Worm (Caenorhabditis elegans) whole organism, early embryonic: ENCODE results near the gene srg-10.

Experiments used
- B0310.2 ChIP-seq: sonication (generic microtip); optimal IDR thresholded peaks from 2 replicates; lab custom pipeline; 2016; ENCODE audit warnings: mild to moderate bottlenecking, missing genetic modification characterization, missing compliant biosample characterization
- F13C5.2 ChIP-seq: sonication (generic microtip); optimal IDR thresholded peaks from 2 replicates; lab custom pipeline; 2017; ENCODE audit warnings: mild to moderate bottlenecking, missing genetic modification characterization, inconsistent platforms, missing compliant biosample characterization
- aly-1 ChIP-seq: sonication (generic microtip); optimal IDR thresholded peaks from 2 replicates; lab custom pipeline; 2016; ENCODE audit warnings: missing genetic modification characterization, missing compliant biosample characterization
- ama-1 ChIP-seq: fragments of 150-350 bp; optimal IDR thresholded peaks from 2 replicates; lab custom pipeline; 2014
- ceh-13 ChIP-seq: fragments of 200-800 bp; sonication (Bioruptor generic); optimal IDR thresholded peaks from 2 replicates; lab custom pipeline; 2018; ENCODE audit warnings: mild to moderate bottlenecking, missing genetic modification characterization, missing compliant biosample characterization
- ceh-36 ChIP-seq: sonication (generic microtip); optimal IDR thresholded peaks from 2 replicates; lab custom pipeline; 2016; ENCODE audit warnings: missing genetic modification characterization, inconsistent platforms, missing compliant biosample characterization
- ets-7 ChIP-seq: sonication (generic microtip); optimal IDR thresholded peaks from 2 replicates; lab custom pipeline; 2016; ENCODE audit warnings: missing genotype, missing genetic modification characterization, missing compliant biosample characterization
- flt-1 ChIP-seq: fragments of 200-800 bp; sonication (Bioruptor generic); IDR thresholded peaks from 2 replicates; pipeline ENCODE4 v1.3.6; 2022; ENCODE audit warnings: missing genetic modification characterization, missing compliant biosample characterization
- hmbx-1 ChIP-seq: sonication (generic microtip); optimal IDR thresholded peaks from 2 replicates; lab custom pipeline; 2016; ENCODE audit warnings: mild to moderate bottlenecking, missing genetic modification characterization, missing compliant biosample characterization
- hmg-4 ChIP-seq: fragments of 200-800 bp; sonication (Bioruptor generic); optimal IDR thresholded peaks from 2 replicates; lab custom pipeline; 2018; ENCODE audit warnings: mild to moderate bottlenecking, missing genetic modification characterization, missing compliant biosample characterization
- hnd-1 ChIP-seq: sonication (generic microtip); optimal IDR thresholded peaks from 2 replicates; lab custom pipeline; 2016; ENCODE audit warnings: missing genetic modification characterization, missing compliant biosample characterization
- pes-1 ChIP-seq: fragments of 200-800 bp; sonication (Bioruptor generic); IDR thresholded peaks from 2 replicates; pipeline ENCODE4 v1.3.6; 2022; ENCODE audit warnings: missing genetic modification reagents, missing genetic modification characterization, missing compliant biosample characterization
- scrt-1 ChIP-seq: fragments of 200-800 bp; sonication (Bioruptor generic); IDR thresholded peaks from 2 replicates; pipeline ENCODE4 v1.3.6; 2022; ENCODE audit warnings: missing genetic modification characterization, missing compliant biosample characterization
- sea-1 ChIP-seq: fragments of 200-800 bp; sonication (Bioruptor generic); conservative IDR thresholded peaks from 2 replicates; pipeline ENCODE4 v1.3.6; 2022; ENCODE audit warnings: missing genetic modification characterization, missing compliant biosample characterization
- tbx-11 ChIP-seq: fragments of 200-800 bp; sonication (Bioruptor generic); IDR thresholded peaks from 2 replicates; pipeline ENCODE4 v1.3.6; 2022; ENCODE audit warnings: missing genetic modification characterization, missing compliant biosample characterization
- tbx-37 ChIP-seq: fragments of 200-800 bp; sonication (Bioruptor generic); conservative IDR thresholded peaks from 2 replicates; pipeline ENCODE4 v1.3.6; 2022; ENCODE audit warnings: missing genetic modification reagents, missing genetic modification characterization, missing compliant biosample characterization
- tra-4 ChIP-seq: sonication (generic microtip); optimal IDR thresholded peaks from 2 replicates; lab custom pipeline; 2017; ENCODE audit warnings: missing genetic modification characterization, missing compliant biosample characterization

srg-10 gene

ce11 chrIII:4659426-4659825 lies 18.1 kb upstream of the srg-10 start:
- TF ChIP-seq aly-1 (tag; lab: Kevin White, UChicago) (no peak), hmg-4 (no peak), B0310.2 (tag; lab: Kevin White, UChicago) (no peak), flt-1 (GFP tag; lab: Robert Waterston, UW) (no peak), hnd-1 (tag; lab: Kevin White, UChicago) (no peak), F13C5.2 (no peak), tra-4 (tag; lab: Kevin White, UChicago) (no peak), ama-1 (no peak), ceh-13 (GFP tag; lab: Kevin White, UChicago) (no peak), hmbx-1 (tag; lab: Kevin White, UChicago) (no peak), pes-1 (GFP tag; lab: Robert Waterston, UW) (no peak), scrt-1 (GFP tag; lab: Robert Waterston, UW) (no peak), ets-7 (no peak), tbx-11 (no peak)

DNA sequence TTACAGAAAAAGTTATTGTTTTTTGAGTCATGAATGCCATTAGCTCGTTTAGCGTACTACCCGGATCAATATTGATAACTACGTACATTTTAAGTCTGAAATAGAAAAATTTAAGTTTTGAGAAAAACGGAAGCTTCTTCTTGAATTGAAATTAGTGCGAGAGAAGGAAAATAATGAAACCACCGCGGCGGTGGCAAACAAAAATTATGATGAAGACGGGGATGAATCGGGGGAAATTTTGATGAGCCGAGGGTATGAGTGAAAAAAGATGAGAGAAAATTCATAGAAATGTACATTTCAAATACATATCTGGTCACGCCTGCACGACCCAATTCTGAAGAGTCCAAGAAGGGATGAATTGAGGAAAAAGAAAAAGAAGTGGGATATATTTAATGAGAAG lies 12.3 kb upstream of the srg-10 start, which contains the start of gene T23F11.4:
T23F11.4 (minus strand) TSS at position 101 of the 400 bp plus-strand sequence.
- TF ChIP-seq tra-4 (tag; lab: Kevin White, UChicago) (no peak), B0310.2 (tag; lab: Kevin White, UChicago) (no peak), tbx-37 (GFP tag; lab: Robert Waterston, UW) (no peak)

DNA sequence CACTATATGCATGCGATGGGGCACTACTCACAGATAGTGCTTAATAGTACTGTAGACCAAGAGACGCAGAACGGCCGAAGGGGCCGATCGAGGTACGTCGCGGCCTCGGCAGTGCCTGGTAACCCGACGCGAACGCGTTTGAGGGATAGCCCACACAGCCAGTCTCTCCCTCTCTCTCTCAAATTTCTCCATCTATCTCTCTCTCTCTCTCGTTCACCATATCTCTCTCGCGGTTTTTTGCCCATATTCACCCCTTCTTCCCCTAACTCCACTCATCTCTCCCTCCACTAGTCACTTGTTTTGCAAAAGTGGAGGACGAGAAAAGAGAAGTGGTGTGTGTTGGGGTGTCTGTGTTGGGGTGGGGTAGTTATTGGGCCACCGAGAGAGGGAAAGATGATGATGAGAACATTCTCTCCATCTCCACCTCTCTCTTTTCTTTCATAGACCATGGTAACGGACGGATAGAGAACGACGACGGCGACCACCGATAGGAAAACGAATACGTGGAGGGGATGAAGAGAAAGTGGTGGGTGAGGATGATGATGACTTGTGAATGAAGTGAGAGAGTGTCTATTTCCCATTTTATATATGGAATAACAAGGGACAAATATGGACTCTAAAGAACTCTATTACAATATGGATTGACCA lies 10.7 kb upstream of the srg-10 start:
- TF ChIP-seq ets-7 (no peak), hnd-1 (tag; lab: Kevin White, UChicago) (no peak), ceh-36 (tag; lab: Kevin White, UChicago) (peak; percentile 7), hmbx-1 (tag; lab: Kevin White, UChicago) (no peak), tbx-11 (no peak), ama-1 (no peak), tra-4 (tag; lab: Kevin White, UChicago) (no peak), scrt-1 (GFP tag; lab: Robert Waterston, UW) (no peak), tbx-37 (GFP tag; lab: Robert Waterston, UW) (no peak), hmg-4 (peak; percentile 87), pes-1 (GFP tag; lab: Robert Waterston, UW) (no peak), flt-1 (GFP tag; lab: Robert Waterston, UW) (no peak), aly-1 (tag; lab: Kevin White, UChicago) (peak; percentile 67), ceh-13 (GFP tag; lab: Kevin White, UChicago) (no peak), sea-1 (GFP tag; lab: Robert Waterston, UW) (0 out of 2 replicates have a peak, but pooled peaks have one; percentile 23), F13C5.2 (peak; percentile 83), B0310.2 (tag; lab: Kevin White, UChicago) (no peak)

DNA sequence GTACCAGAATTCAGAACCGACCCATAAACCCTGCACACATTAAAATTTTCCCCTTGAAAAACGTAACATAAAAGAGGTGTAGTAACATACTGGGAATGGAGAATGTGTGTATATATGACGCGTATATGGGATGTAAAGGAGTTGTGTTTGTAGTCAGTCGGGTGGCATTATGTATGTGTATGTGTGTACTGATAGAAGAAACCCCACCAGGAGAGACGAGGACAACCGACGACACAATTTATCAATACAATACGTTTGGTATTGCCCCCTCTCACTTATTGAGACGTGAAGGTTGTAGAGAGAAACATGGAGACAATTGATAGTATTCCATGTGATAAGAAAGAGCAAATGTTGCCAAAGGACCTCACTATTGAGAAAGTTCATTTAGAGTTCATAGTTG lies 9.5 kb upstream of the srg-10 start:
- TF ChIP-seq F13C5.2 (no peak), scrt-1 (GFP tag; lab: Robert Waterston, UW) (no peak), ceh-36 (tag; lab: Kevin White, UChicago) (no peak), flt-1 (GFP tag; lab: Robert Waterston, UW) (no peak), sea-1 (GFP tag; lab: Robert Waterston, UW) (no peak), ets-7 (no peak), B0310.2 (tag; lab: Kevin White, UChicago) (no peak), pes-1 (GFP tag; lab: Robert Waterston, UW) (no peak), aly-1 (tag; lab: Kevin White, UChicago) (no peak), tbx-37 (GFP tag; lab: Robert Waterston, UW) (no peak), tra-4 (tag; lab: Kevin White, UChicago) (no peak), ceh-13 (GFP tag; lab: Kevin White, UChicago) (no peak), tbx-11 (no peak), ama-1 (no peak), hmbx-1 (tag; lab: Kevin White, UChicago) (no peak), hmg-4 (no peak), hnd-1 (tag; lab: Kevin White, UChicago) (no peak)

- TF ChIP-seq ceh-36 (tag; lab: Kevin White, UChicago) (no peak), sea-1 (GFP tag; lab: Robert Waterston, UW) (no peak), scrt-1 (GFP tag; lab: Robert Waterston, UW) (no peak), ets-7 (no peak), ama-1 (no peak), pes-1 (GFP tag; lab: Robert Waterston, UW) (no peak), aly-1 (tag; lab: Kevin White, UChicago) (no peak), hnd-1 (tag; lab: Kevin White, UChicago) (no peak), tbx-11 (no peak), hmbx-1 (tag; lab: Kevin White, UChicago) (no peak), tra-4 (tag; lab: Kevin White, UChicago) (no peak), tbx-37 (GFP tag; lab: Robert Waterston, UW) (no peak), hmg-4 (no peak), ceh-13 (GFP tag; lab: Kevin White, UChicago) (no peak), F13C5.2 (no peak), flt-1 (GFP tag; lab: Robert Waterston, UW) (no peak), B0310.2 (tag; lab: Kevin White, UChicago) (no peak)
Measured at ce11 chrIII:4671491-4671890, 6.1 kb upstream of the srg-10 start, which contains the start of gene T23F11.11. TSS of gene T23F11.11 (minus strand) at chrIII:4671591.

DNA sequence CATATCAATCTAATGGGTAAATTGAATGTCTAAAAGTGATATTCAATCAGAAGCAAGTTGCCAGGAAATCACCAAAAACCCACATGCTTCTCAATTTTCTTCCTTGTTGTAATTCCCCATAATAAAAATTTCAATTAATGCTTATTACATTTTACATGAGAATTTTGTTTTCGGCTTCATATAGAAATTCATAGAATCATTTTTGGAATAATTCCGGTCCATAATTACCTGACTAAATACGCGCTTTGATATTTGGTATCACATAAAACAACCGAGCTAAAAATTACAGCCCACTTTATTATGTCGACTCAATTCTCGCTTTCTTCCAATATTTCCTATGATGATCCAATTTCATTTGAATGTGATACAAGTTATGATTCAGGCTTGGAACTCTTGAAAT lies 5.6 kb upstream of the srg-10 start, which contains the start of gene srg-13:
srg-13 (plus strand) TSS at position 301 of the 400 bp plus-strand sequence.
- TF ChIP-seq hmg-4 (no peak), hnd-1 (tag; lab: Kevin White, UChicago) (no peak), pes-1 (GFP tag; lab: Robert Waterston, UW) (no peak), tra-4 (tag; lab: Kevin White, UChicago) (no peak), ceh-13 (GFP tag; lab: Kevin White, UChicago) (no peak)

DNA sequence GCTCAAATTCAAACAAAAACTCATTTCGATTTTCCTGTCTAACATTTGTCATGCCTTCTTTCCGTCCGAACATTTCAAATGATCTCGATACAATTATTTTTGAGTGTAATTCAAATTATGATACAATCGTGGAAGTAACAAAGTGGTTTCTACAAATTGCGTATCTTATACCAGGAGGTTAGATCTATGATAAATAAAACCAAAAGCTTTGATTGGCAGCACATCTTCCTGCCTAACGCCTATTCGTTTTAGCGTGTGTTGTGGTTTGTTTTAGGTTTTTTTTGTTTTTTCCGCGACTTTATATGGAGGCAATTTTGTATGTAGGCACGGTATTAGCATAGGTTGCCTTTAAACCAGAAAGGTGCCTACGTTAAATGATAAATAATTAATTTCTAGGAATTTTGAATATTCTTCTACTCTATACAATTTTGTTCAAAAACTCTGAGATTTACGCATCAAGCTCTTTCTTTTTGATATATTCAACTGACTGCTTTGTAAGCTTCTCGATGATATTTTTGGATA lies 2.5 kb downstream of the srg-10 start, which contains the start of gene srg-11:
srg-11 (plus strand) TSS at position 51 of the 522 bp plus-strand sequence.
- TF ChIP-seq tbx-11: no peak
- no peak for TF ChIP-seq flt-1 (GFP tag; lab: Robert Waterston, UW)
- no peak for TF ChIP-seq tra-4 (tag; lab: Kevin White, UChicago)
- TF ChIP-seq aly-1 (tag; lab: Kevin White, UChicago): no peak
- no peak for TF ChIP-seq tbx-37 (GFP tag; lab: Robert Waterston, UW)
- TF ChIP-seq ets-7: no peak
- TF ChIP-seq hmbx-1 (tag; lab: Kevin White, UChicago): no peak
- no peak for TF ChIP-seq scrt-1 (GFP tag; lab: Robert Waterston, UW)
- TF ChIP-seq ceh-36 (tag; lab: Kevin White, UChicago): no peak
- no peak for TF ChIP-seq B0310.2 (tag; lab: Kevin White, UChicago)
- TF ChIP-seq pes-1 (GFP tag; lab: Robert Waterston, UW): no peak
- TF ChIP-seq ceh-13 (GFP tag; lab: Kevin White, UChicago): no peak
